Fruit fly (Drosophila melanogaster) whole organism, pupa: ENCODE results near the gene JhI-21.

Source experiments
- CG10348 ChIP-seq: fragments of 200-800 bp; sonication (Bioruptor generic); IDR thresholded peaks from 2 replicates; pipeline ENCODE4 v1.3.6; 2022; ENCODE audit warnings: missing biosample characterization, missing genetic modification characterization
- CG12605 ChIP-seq: fragments of 200-800 bp; sonication (Bioruptor generic); IDR thresholded peaks from 2 replicates; pipeline ENCODE4 v1.3.6; 2022; ENCODE audit warnings: missing biosample characterization, missing genetic modification characterization
- CG13204 ChIP-seq: fragments of 200-800 bp; sonication (Bioruptor generic); optimal IDR thresholded peaks from 2 replicates; lab custom pipeline; 2018; ENCODE audit warnings: missing biosample characterization, mild to moderate bottlenecking, missing genetic modification characterization, moderate library complexity
- CG14655 ChIP-seq: fragments of 200-800 bp; sonication (Bioruptor generic); optimal IDR thresholded peaks from 3 replicates; lab custom pipeline; 2017; ENCODE audit warnings: mild to moderate bottlenecking, missing biosample characterization, missing genetic modification reagents, missing genetic modification characterization
- CG15710 ChIP-seq: fragments of 200-800 bp; sonication (Bioruptor generic); optimal IDR thresholded peaks from 2 replicates; lab custom pipeline; 2018; ENCODE audit warnings: missing biosample characterization, mild to moderate bottlenecking, missing genetic modification characterization, moderate library complexity
- CG17806 ChIP-seq: fragments of 200-800 bp; sonication (Bioruptor generic); optimal IDR thresholded peaks from 2 replicates; lab custom pipeline; 2018; ENCODE audit warnings: missing biosample characterization, mild to moderate bottlenecking, missing genetic modification characterization, moderate library complexity
- CG32121 ChIP-seq: fragments of 200-800 bp; sonication (Bioruptor generic); IDR thresholded peaks from 2 replicates; pipeline ENCODE4 v1.3.6; 2022; ENCODE audit warnings: missing biosample characterization, missing genetic modification characterization
- CG34367 ChIP-seq: fragments of 200-800 bp; sonication (Bioruptor generic); optimal IDR thresholded peaks from 2 replicates; lab custom pipeline; 2018; ENCODE audit warnings: missing biosample characterization, mild to moderate bottlenecking, missing genetic modification characterization
- CG4496 ChIP-seq: fragments of 200-800 bp; sonication (Bioruptor generic); IDR thresholded peaks from 3 replicates; pipeline ENCODE4 v1.3.6; 2022; ENCODE audit warnings: missing biosample characterization, missing genetic modification characterization
- CG8159 ChIP-seq: fragments of 200-800 bp; sonication (Bioruptor generic); optimal IDR thresholded peaks from 3 replicates; lab custom pipeline; 2018; ENCODE audit warnings: missing biosample characterization, mild to moderate bottlenecking, missing genetic modification characterization, moderate library complexity
- CG8301 ChIP-seq: fragments of 200-800 bp; sonication (Bioruptor generic); optimal IDR thresholded peaks from 2 replicates; lab custom pipeline; 2018; ENCODE audit warnings: missing biosample characterization, mild to moderate bottlenecking, missing genetic modification characterization
- CG9948 ChIP-seq: fragments of 200-800 bp; sonication (Bioruptor generic); optimal IDR thresholded peaks from 2 replicates; lab custom pipeline; 2018; ENCODE audit warnings: missing biosample characterization, mild to moderate bottlenecking, missing genetic modification characterization, moderate library complexity
- D1 ChIP-seq: fragments of 200-800 bp; sonication (Bioruptor generic); optimal IDR thresholded peaks from 2 replicates; lab custom pipeline; 2018; ENCODE audit warnings: missing biosample characterization, mild to moderate bottlenecking, missing genetic modification characterization, moderate library complexity
- EcR ChIP-seq: fragments of 200-800 bp; sonication (Bioruptor generic); optimal IDR thresholded peaks from 3 replicates; lab custom pipeline; 2019; ENCODE audit warnings: missing biosample characterization, missing genetic modification characterization, mild to moderate bottlenecking, moderate library complexity, missing genetic modification reagents
- Ets98B ChIP-seq: fragments of 200-800 bp; sonication (Bioruptor generic); IDR thresholded peaks from 2 replicates; pipeline ENCODE4 v1.3.6; 2022; ENCODE audit warnings: missing biosample characterization, missing genetic modification characterization
- Pif1A ChIP-seq: fragments of 200-800 bp; sonication (Bioruptor generic); optimal IDR thresholded peaks from 3 replicates; lab custom pipeline; 2016; ENCODE audit warnings: missing biosample characterization, missing genetic modification characterization
- Pif1B ChIP-seq: fragments of 200-800 bp; sonication (Bioruptor generic); optimal IDR thresholded peaks from 3 replicates; lab custom pipeline; 2016; ENCODE audit warnings: missing biosample characterization, missing genetic modification characterization
- Snoo ChIP-seq: fragments of 200-800 bp; sonication (Bioruptor generic); optimal IDR thresholded peaks from 3 replicates; lab custom pipeline; 2017; ENCODE audit warnings: missing biosample characterization, mild to moderate bottlenecking, missing genetic modification characterization, inconsistent platforms
- fd96Ca ChIP-seq: fragments of 200-800 bp; sonication (Bioruptor generic); IDR thresholded peaks from 3 replicates; pipeline ENCODE4 v1.3.6; 2022; ENCODE audit warnings: missing biosample characterization, missing genetic modification characterization
- gl ChIP-seq: fragments of 200-800 bp; sonication (Bioruptor generic); optimal IDR thresholded peaks from 2 replicates; lab custom pipeline; 2018; ENCODE audit warnings: missing biosample characterization, mild to moderate bottlenecking, missing genetic modification characterization
- rn ChIP-seq: fragments of 200-800 bp; sonication (Bioruptor generic); IDR thresholded peaks from 2 replicates; pipeline ENCODE4 v1.3.6; 2022; ENCODE audit warnings: missing biosample characterization, missing genetic modification characterization

JhI-21 gene

dm6 chr2L:12078695-12079094 is 22.9 kb upstream of the JhI-21 start:
- TF ChIP-seq gl (tag; lab: Kevin White, UChicago) = no peak
- no peak for TF ChIP-seq Ets98B (GFP tag; lab: Robert Waterston, UW)
- TF ChIP-seq CG12605 (GFP tag; lab: Robert Waterston, UW) = no peak
- no peak for TF ChIP-seq CG34367
- TF ChIP-seq rn (GFP tag; lab: Robert Waterston, UW) = no peak
- TF ChIP-seq Pif1A = no peak
- no peak for TF ChIP-seq CG10348
- no peak for TF ChIP-seq fd96Ca (GFP tag; lab: Robert Waterston, UW)
- no peak for TF ChIP-seq CG32121 (GFP tag; lab: Robert Waterston, UW)

- TF ChIP-seq Snoo (tag; lab: Kevin White, UChicago) (no peak), CG8159 (no peak), Pif1A (no peak), CG17806 (tag; lab: Kevin White, UChicago) (no peak), CG34367 (no peak), CG9948 (tag; lab: Kevin White, UChicago) (no peak), CG15710 (no peak), EcR (GFP tag; lab: Kevin White, UChicago) (no peak), D1 (tag; lab: Kevin White, UChicago) (no peak), CG13204 (GFP tag; lab: Kevin White, UChicago) (no peak), gl (tag; lab: Kevin White, UChicago) (no peak), CG8301 (tag; lab: Kevin White, UChicago) (no peak), CG12605 (GFP tag; lab: Robert Waterston, UW) (no peak), Ets98B (GFP tag; lab: Robert Waterston, UW) (no peak), fd96Ca (GFP tag; lab: Robert Waterston, UW) (no peak), CG10348 (no peak), CG14655 (GFP tag; lab: Kevin White, UChicago) (no peak), CG4496 (GFP tag; lab: Robert Waterston, UW) (no peak), CG32121 (GFP tag; lab: Robert Waterston, UW) (no peak)
These were observed 22.3 kb upstream of the JhI-21 start for dm6 chr2L:12078123-12078658.

dm6 chr2L:12075850-12076249 is 20.0 kb upstream of the JhI-21 start, which contains the start of gene CG14947:
Gene CG14947 (plus strand): TSS chr2L:12076100.
- TF ChIP-seq gl (tag; lab: Kevin White, UChicago) = no peak
- TF ChIP-seq CG8159 = peak; percentile 25
- TF ChIP-seq Pif1B = no peak
- TF ChIP-seq CG4496 (GFP tag; lab: Robert Waterston, UW) = peak; percentile 57; the same call in 1 of the 3 replicates
- TF ChIP-seq Pif1A = peak; percentile 50
- no peak for TF ChIP-seq CG34367
- TF ChIP-seq Snoo (tag; lab: Kevin White, UChicago) = peak; percentile 29
- TF ChIP-seq CG9948 (tag; lab: Kevin White, UChicago) = no peak
- peak; percentile 27; the same call in 1 of the 2 replicates for TF ChIP-seq CG32121 (GFP tag; lab: Robert Waterston, UW)

- TF ChIP-seq CG34367 = no peak
- no peak for TF ChIP-seq CG15710
- TF ChIP-seq EcR (GFP tag; lab: Kevin White, UChicago) = peak; percentile 79
These were observed 10.9 kb upstream of the JhI-21 start, which contains the start of gene firl for dm6 chr2L:12066617-12067251. Gene firl (minus strand): TSS chr2L:12066775.

dm6 chr2L:12065683-12066386 is 10.0 kb upstream of the JhI-21 start:
- TF ChIP-seq fd96Ca (GFP tag; lab: Robert Waterston, UW) (peak; percentile 84), CG8159 (peak; percentile 95), CG32121 (GFP tag; lab: Robert Waterston, UW) (peak; percentile 96), rn (GFP tag; lab: Robert Waterston, UW) (peak; percentile 88), CG14655 (GFP tag; lab: Kevin White, UChicago) (peak; percentile 99), gl (tag; lab: Kevin White, UChicago) (peak; percentile 50), Pif1A (peak; percentile 89), Snoo (tag; lab: Kevin White, UChicago) (peak; percentile 83), CG34367 (peak; percentile 84), CG12605 (GFP tag; lab: Robert Waterston, UW) (peak; percentile 94), CG15710 (peak; percentile 94), Pif1B (peak; percentile 91), CG10348 (peak; percentile 74), CG8301 (tag; lab: Kevin White, UChicago) (peak; percentile 97), EcR (GFP tag; lab: Kevin White, UChicago) (no peak), CG9948 (tag; lab: Kevin White, UChicago) (peak; percentile 95), CG4496 (GFP tag; lab: Robert Waterston, UW) (peak; percentile 93), D1 (tag; lab: Kevin White, UChicago) (peak; percentile 93), Ets98B (GFP tag; lab: Robert Waterston, UW) (peak; percentile 90), CG17806 (tag; lab: Kevin White, UChicago) (peak; percentile 94), CG13204 (GFP tag; lab: Kevin White, UChicago) (no peak)

dm6 chr2L:12063035-12063434 is 7.2 kb upstream of the JhI-21 start, which contains the start of gene Rab3-GAP:
Gene Rab3-GAP (minus strand): TSS chr2L:12063184.
- TF ChIP-seq Pif1B = no peak
- TF ChIP-seq CG8159 = peak; percentile 25
- TF ChIP-seq gl (tag; lab: Kevin White, UChicago) = no peak
- TF ChIP-seq CG14655 (GFP tag; lab: Kevin White, UChicago) = no peak
- TF ChIP-seq CG17806 (tag; lab: Kevin White, UChicago) = peak; percentile 7
- peak; percentile 6; the same call in 1 of the 2 replicates for TF ChIP-seq Ets98B (GFP tag; lab: Robert Waterston, UW)
- TF ChIP-seq CG9948 (tag; lab: Kevin White, UChicago) = no peak
- TF ChIP-seq CG12605 (GFP tag; lab: Robert Waterston, UW) = peak; percentile 53
- no peak for TF ChIP-seq CG32121 (GFP tag; lab: Robert Waterston, UW)
- TF ChIP-seq CG15710 = peak; percentile 15
- TF ChIP-seq D1 (tag; lab: Kevin White, UChicago) = no peak
- TF ChIP-seq Pif1A = no peak
- no peak for TF ChIP-seq EcR (GFP tag; lab: Kevin White, UChicago)
- TF ChIP-seq CG8301 (tag; lab: Kevin White, UChicago) = peak; percentile 15
- no peak for TF ChIP-seq Snoo (tag; lab: Kevin White, UChicago)
- no peak for TF ChIP-seq fd96Ca (GFP tag; lab: Robert Waterston, UW)
- no peak for TF ChIP-seq rn (GFP tag; lab: Robert Waterston, UW)
- no peak for TF ChIP-seq CG34367
